Fruit fly (Drosophila melanogaster) whole organism, embryonic: ENCODE results near the gene Spn75F.

ENCODE experiments used
- Adf1 ChIP-seq: fragments of 200-800 bp; sonication (Bioruptor generic); IDR thresholded peaks from 2 replicates; pipeline ENCODE4 v1.3.6; 2022; ENCODE audit warnings: missing biosample characterization, missing genetic modification characterization
- CG10267 ChIP-seq: fragments of 200-800 bp; sonication (Bioruptor generic); optimal IDR thresholded peaks from 2 replicates; lab custom pipeline; 2018; ENCODE audit warnings: missing biosample characterization, mild to moderate bottlenecking, missing genetic modification characterization, moderate library complexity
- CG10431 ChIP-seq: fragments of 200-800 bp; sonication (Bioruptor generic); optimal IDR thresholded peaks from 3 replicates; lab custom pipeline; 2018; ENCODE audit warnings: missing biosample characterization, mild to moderate bottlenecking, missing genetic modification characterization
- CG10543 ChIP-seq: fragments of 200-800 bp; sonication (Bioruptor generic); optimal IDR thresholded peaks from 3 replicates; lab custom pipeline; 2017; ENCODE audit warnings: missing biosample characterization, mild to moderate bottlenecking, missing genetic modification characterization, moderate library complexity
- CG10979 ChIP-seq: fragments of 200-800 bp; sonication (Bioruptor generic); optimal IDR thresholded peaks from 2 replicates; lab custom pipeline; 2018; ENCODE audit warnings: missing biosample characterization, mild to moderate bottlenecking, missing genetic modification characterization, moderate library complexity
- CG12769 ChIP-seq: fragments of 200-800 bp; sonication (Bioruptor generic); optimal IDR thresholded peaks from 2 replicates; lab custom pipeline; 2019; ENCODE audit warnings: missing biosample characterization, mild to moderate bottlenecking, missing genetic modification characterization, moderate library complexity
- CG14667 ChIP-seq: fragments of 200-800 bp; sonication (Bioruptor generic); IDR thresholded peaks from 2 replicates; pipeline ENCODE4 v1.3.6; 2022; ENCODE audit warnings: missing biosample characterization, missing genetic modification characterization
- CG1529 ChIP-seq: fragments of 200-800 bp; sonication (Bioruptor generic); optimal IDR thresholded peaks from 3 replicates; lab custom pipeline; 2018; ENCODE audit warnings: missing biosample characterization, missing genetic modification characterization
- CG15696 ChIP-seq: fragments of 200-800 bp; sonication (Bioruptor generic); optimal IDR thresholded peaks from 2 replicates; lab custom pipeline; 2019; ENCODE audit warnings: missing biosample characterization, mild to moderate bottlenecking, missing genetic modification characterization, moderate library complexity
- CG1602 ChIP-seq: fragments of 200-800 bp; sonication (Bioruptor generic); optimal IDR thresholded peaks from 3 replicates; lab custom pipeline; 2016; ENCODE audit warnings: missing biosample characterization, missing genetic modification characterization
- CG17385 ChIP-seq: fragments of 200-800 bp; sonication (Bioruptor generic); optimal IDR thresholded peaks from 3 replicates; lab custom pipeline; 2018; ENCODE audit warnings: missing biosample characterization, mild to moderate bottlenecking, missing genetic modification characterization
- CG18262 ChIP-seq: fragments of 200-800 bp; optimal IDR thresholded peaks from 3 replicates; lab custom pipeline; 2019; ENCODE audit warnings: missing biosample characterization, mild to moderate bottlenecking, missing genetic modification characterization, moderate library complexity
- CG31365 ChIP-seq: fragments of 200-800 bp; sonication (Bioruptor generic); optimal IDR thresholded peaks from 2 replicates; lab custom pipeline; 2018; ENCODE audit warnings: missing biosample characterization, mild to moderate bottlenecking, missing genetic modification characterization
- CG34422 ChIP-seq: fragments of 200-800 bp; sonication (Bioruptor generic); IDR thresholded peaks from 3 replicates; pipeline ENCODE4 v1.3.6; 2022; ENCODE audit warnings: missing biosample characterization, missing genetic modification characterization
- CG4360 ChIP-seq: fragments of 200-800 bp; sonication (Bioruptor generic); IDR thresholded peaks from 2 replicates; pipeline ENCODE4 v1.3.6; 2022; ENCODE audit warnings: missing biosample characterization, missing genetic modification characterization
- CG5953 ChIP-seq: fragments of 200-800 bp; sonication (Bioruptor generic); IDR thresholded peaks from 2 replicates; pipeline ENCODE4 v1.3.6; 2022; ENCODE audit warnings: missing biosample characterization, missing genetic modification characterization
- CG8388 ChIP-seq: fragments of 200-800 bp; sonication (Bioruptor generic); optimal IDR thresholded peaks from 2 replicates; lab custom pipeline; 2019; ENCODE audit warnings: missing biosample characterization, mild to moderate bottlenecking, missing genetic modification characterization, moderate library complexity
- CG8478 ChIP-seq: fragments of >200 bp; optimal IDR thresholded peaks from 2 replicates; lab custom pipeline; 2018
- CG9437 ChIP-seq: fragments of 200-800 bp; sonication (Bioruptor generic); optimal IDR thresholded peaks from 2 replicates; lab custom pipeline; 2018; ENCODE audit warnings: missing biosample characterization, mild to moderate bottlenecking, missing genetic modification characterization
- CHES-1-like ChIP-seq: fragments of 200-800 bp; sonication (Bioruptor generic); optimal IDR thresholded peaks from 2 replicates; lab custom pipeline; 2016; ENCODE audit warnings: missing biosample characterization, missing genetic modification characterization
- Elba2 ChIP-seq: fragments of 200-800 bp; sonication (Bioruptor generic); optimal IDR thresholded peaks from 3 replicates; lab custom pipeline; 2016; ENCODE audit warnings: missing biosample characterization, missing genetic modification characterization
- HmgD ChIP-seq: fragments of 200-800 bp; sonication (Bioruptor generic); optimal IDR thresholded peaks from 3 replicates; lab custom pipeline; 2016; ENCODE audit warnings: missing biosample characterization, missing genetic modification characterization
- Hr51 ChIP-seq, 2 experiments: fragments of 200-800 bp; sonication (Bioruptor generic); optimal IDR thresholded peaks; 2 replicates in 1 of 2; 3 replicates in 1 of 2; lab custom pipeline; 2016 to 2018; ENCODE audit warnings: missing biosample characterization in 2 of 2, missing genetic modification characterization in 2 of 2, mild to moderate bottlenecking in 1 of 2, moderate library complexity in 1 of 2
- MTF-1 ChIP-seq: fragments of 200-800 bp; sonication (Bioruptor generic); optimal IDR thresholded peaks from 2 replicates; lab custom pipeline; 2018; ENCODE audit warnings: missing biosample characterization, mild to moderate bottlenecking, missing genetic modification characterization, borderline replicate concordance
- Mad ChIP-seq: fragments of 200-800 bp; sonication (Bioruptor generic); optimal IDR thresholded peaks from 2 replicates; lab custom pipeline; 2016; ENCODE audit warnings: missing biosample characterization, missing genetic modification characterization
- Med ChIP-seq: fragments of 200-800 bp; sonication (Bioruptor generic); peaks from one replicate; lab custom pipeline; 2016; ENCODE audit warnings: missing biosample characterization, missing genetic modification characterization, mild to moderate bottlenecking, inconsistent platforms, moderate library complexity
- NFAT ChIP-seq: fragments of 200-800 bp; sonication (Bioruptor generic); IDR thresholded peaks from 2 replicates; pipeline ENCODE4 v1.3.6; 2022; ENCODE audit warnings: missing biosample characterization, missing genetic modification characterization
- Sin3A ChIP-seq: fragments of >200 bp; optimal IDR thresholded peaks from 2 replicates; lab custom pipeline; 2018
- Sox102F ChIP-seq: fragments of 200-800 bp; sonication (Bioruptor generic); optimal IDR thresholded peaks from 2 replicates; lab custom pipeline; 2018; ENCODE audit warnings: missing biosample characterization, mild to moderate bottlenecking, missing genetic modification characterization, moderate library complexity
- Tbp ChIP-seq: fragments of >200 bp; optimal IDR thresholded peaks from 2 replicates; lab custom pipeline; 2018; ENCODE audit warnings: missing biosample characterization, missing genetic modification characterization
- Xrp1 ChIP-seq: fragments of 200-800 bp; sonication (Bioruptor generic); IDR thresholded peaks from 2 replicates; pipeline ENCODE4 v1.3.6; 2022; ENCODE audit warnings: missing biosample characterization, missing genetic modification characterization
- ato ChIP-seq: fragments of 200-800 bp; sonication (Bioruptor generic); IDR thresholded peaks from 2 replicates; pipeline ENCODE4 v1.3.6; 2022; ENCODE audit warnings: missing biosample characterization, missing genetic modification characterization; ENCODE audit not compliant: partially characterized antibody
- bigmax ChIP-seq: fragments of 200-800 bp; sonication (Bioruptor generic); optimal IDR thresholded peaks from 2 replicates; lab custom pipeline; 2018; ENCODE audit warnings: missing biosample characterization, mild to moderate bottlenecking, missing genetic modification characterization
- cas ChIP-seq: fragments of 200-800 bp; sonication (Bioruptor generic); IDR thresholded peaks from 2 replicates; pipeline ENCODE4 v1.3.6; 2022; ENCODE audit warnings: missing biosample characterization, missing genetic modification characterization
- chm ChIP-seq: fragments of 200-800 bp; sonication (Bioruptor generic); IDR thresholded peaks from 2 replicates; pipeline ENCODE4 v1.3.6; 2022; ENCODE audit warnings: missing biosample characterization, missing genetic modification characterization
- crol ChIP-seq: fragments of 200-800 bp; sonication (Bioruptor generic); IDR thresholded peaks from 2 replicates; pipeline ENCODE4 v1.3.6; 2022; ENCODE audit warnings: missing biosample characterization, missing genetic modification characterization
- cwo ChIP-seq: fragments of 200-800 bp; sonication (Bioruptor generic); optimal IDR thresholded peaks from 3 replicates; lab custom pipeline; 2017; ENCODE audit warnings: missing biosample characterization, missing genetic modification characterization, mild to moderate bottlenecking, moderate library complexity, missing genetic modification reagents
- eve ChIP-seq, 2 experiments: fragments of >200 bp; optimal IDR thresholded peaks; 2 replicates each; lab custom pipeline; 2017; ENCODE audit warnings: missing biosample characterization in 2 of 2, missing genetic modification characterization in 2 of 2
- ewg ChIP-seq: fragments of 200-800 bp; sonication (Bioruptor generic); optimal IDR thresholded peaks from 3 replicates; lab custom pipeline; 2017; ENCODE audit warnings: mild to moderate bottlenecking, missing biosample characterization, missing genetic modification reagents, missing genetic modification characterization
- fd3F ChIP-seq: fragments of 200-800 bp; sonication (Bioruptor generic); optimal IDR thresholded peaks from 2 replicates; lab custom pipeline; 2018; ENCODE audit warnings: missing biosample characterization, mild to moderate bottlenecking, missing genetic modification characterization, moderate library complexity
- hb ChIP-seq: fragments of 200-800 bp; sonication (Bioruptor generic); IDR thresholded peaks from 3 replicates; pipeline ENCODE4 v1.3.6; 2022; ENCODE audit warnings: missing biosample characterization, missing genetic modification characterization; ENCODE audit not compliant: partially characterized antibody
- klu ChIP-seq: fragments of 200-800 bp; sonication (Bioruptor generic); IDR thresholded peaks from 2 replicates; pipeline ENCODE4 v1.3.6; 2022; ENCODE audit warnings: missing biosample characterization, missing genetic modification characterization
- lola ChIP-seq, 3 experiments: fragments of >200 bp in 2 of 3; fragments of 200-800 bp in 1 of 3; sonication (Bioruptor generic) in 1 of 3; optimal IDR thresholded peaks; 2 replicates each; lab custom pipeline; 2017 to 2019; ENCODE audit warnings: missing biosample characterization in 3 of 3, missing genetic modification characterization in 3 of 3, mild to moderate bottlenecking in 1 of 3, moderate library complexity in 1 of 3
- luna ChIP-seq: fragments of 200-800 bp; sonication (Bioruptor generic); optimal IDR thresholded peaks from 2 replicates; lab custom pipeline; 2016; ENCODE audit warnings: missing biosample characterization, missing genetic modification characterization
- nmo ChIP-seq: fragments of 200-800 bp; sonication (Bioruptor generic); optimal IDR thresholded peaks from 2 replicates; lab custom pipeline; 2018; ENCODE audit warnings: missing biosample characterization, mild to moderate bottlenecking, missing genetic modification characterization, moderate library complexity
- nom ChIP-seq: fragments of 200-800 bp; sonication (Bioruptor generic); optimal IDR thresholded peaks from 2 replicates; lab custom pipeline; 2017; ENCODE audit warnings: missing biosample characterization, missing genetic modification characterization, mild to moderate bottlenecking, moderate library complexity, missing genetic modification reagents
- pb ChIP-seq: fragments of 200-800 bp; sonication (Bioruptor generic); optimal IDR thresholded peaks from 3 replicates; lab custom pipeline; 2016; ENCODE audit warnings: missing biosample characterization, missing genetic modification characterization
- psq ChIP-seq: fragments of 200-800 bp; sonication (Bioruptor generic); optimal IDR thresholded peaks from 2 replicates; lab custom pipeline; 2017; ENCODE audit warnings: missing biosample characterization, missing genetic modification characterization
- sd ChIP-seq: fragments of 200-800 bp; sonication (Bioruptor generic); optimal IDR thresholded peaks from 3 replicates; lab custom pipeline; 2018; ENCODE audit warnings: missing biosample characterization, mild to moderate bottlenecking, missing genetic modification characterization, moderate library complexity
- tup ChIP-seq: fragments of 200-800 bp; sonication (Bioruptor generic); optimal IDR thresholded peaks from 2 replicates; lab custom pipeline; 2016; ENCODE audit warnings: missing biosample characterization, mild to moderate bottlenecking, missing genetic modification characterization, moderate library complexity

The Spn75F gene

dm6 chr3L:19085688-19086363 lies 43.6 kb downstream of the Spn75F start (continued):
- TF ChIP-seq Xrp1 (GFP tag; lab: Robert Waterston, UW) (no peak), CG4360 (GFP tag; lab: Robert Waterston, UW) (peak; percentile 79), CG10979 (no peak), CG9437 (no peak), CG1602 (no peak), HmgD (no peak), CG5953 (GFP tag; lab: Robert Waterston, UW) (no peak), CG10543 (GFP tag; lab: Kevin White, UChicago) (peak; percentile 12), Hr51 (GFP tag; optimal IDR thresholded peaks at IDR 0.05; lab: Kevin White, UChicago) (no peak), CG31365 (tag; lab: Kevin White, UChicago) (no peak), bigmax (GFP tag; lab: Kevin White, UChicago) (no peak), Sin3A (lab: Kevin White, UChicago) (no peak), crol (GFP tag; lab: Robert Waterston, UW) (0 out of 2 replicates have a peak, but pooled peaks have one; percentile 11), CG15696 (no peak), sd (tag; lab: Kevin White, UChicago) (peak; percentile 31), CG1529 (GFP tag; lab: Kevin White, UChicago) (no peak), CG34422 (peak; percentile 55; the same call in 2 of the 3 replicates), ato (0 out of 2 replicates have a peak, but pooled peaks have one; percentile 27), tup (no peak), CG14667 (GFP tag; lab: Robert Waterston, UW) (no peak), CHES-1-like (no peak), Med (GFP tag; lab: Kevin White, UChicago) (peak; percentile 74), CG10431 (GFP tag; lab: Kevin White, UChicago) (no peak), CG8388 (GFP tag; lab: Kevin White, UChicago) (no peak), Mad (no peak), psq (GFP tag; lab: Kevin White, UChicago) (peak; percentile 51), CG12769 (peak; percentile 63), fd3F (GFP tag; lab: Kevin White, UChicago) (no peak), ewg (GFP tag; lab: Kevin White, UChicago) (no peak), NFAT (no peak), lola (GFP tag; optimal IDR thresholded peaks at IDR 0.05; lab: Kevin White, UChicago) (peak in 1 of 3 experiments; percentile 72), Tbp (GFP tag; lab: Kevin White, UChicago) (no peak), MTF-1 (GFP tag; lab: Kevin White, UChicago) (no peak), chm (GFP tag; lab: Robert Waterston, UW) (peak; percentile 13; the same call in 1 of the 2 replicates), cwo (GFP tag; lab: Kevin White, UChicago) (peak; percentile 31), Sox102F (no peak), klu (no peak), nom (GFP tag; lab: Kevin White, UChicago) (peak; percentile 35), CG18262 (tag; lab: Kevin White, UChicago) (no peak), luna (GFP tag; lab: Kevin White, UChicago) (no peak), Elba2 (GFP tag; lab: Kevin White, UChicago) (no peak), CG10267 (tag; lab: Kevin White, UChicago) (no peak), cas (no peak), pb (GFP tag; lab: Kevin White, UChicago) (no peak), CG8478 (lab: Kevin White, UChicago) (peak; percentile 24), Adf1 (GFP tag; lab: Robert Waterston, UW) (no peak), eve (GFP tag; optimal IDR thresholded peaks at IDR 0.05; lab: Kevin White, UChicago) (peak in 1 of 2 experiments; percentile 89), CG17385 (peak; percentile 92), hb (GFP tag; lab: Robert Waterston, UW) (0 out of 3 replicates have a peak, but pooled peaks have one; percentile 52), nmo (GFP tag; lab: Kevin White, UChicago) (no peak)
